Worm (Caenorhabditis elegans): Measurements from ENCODE around the gene scl-6.

The scl-6 gene

DNA sequence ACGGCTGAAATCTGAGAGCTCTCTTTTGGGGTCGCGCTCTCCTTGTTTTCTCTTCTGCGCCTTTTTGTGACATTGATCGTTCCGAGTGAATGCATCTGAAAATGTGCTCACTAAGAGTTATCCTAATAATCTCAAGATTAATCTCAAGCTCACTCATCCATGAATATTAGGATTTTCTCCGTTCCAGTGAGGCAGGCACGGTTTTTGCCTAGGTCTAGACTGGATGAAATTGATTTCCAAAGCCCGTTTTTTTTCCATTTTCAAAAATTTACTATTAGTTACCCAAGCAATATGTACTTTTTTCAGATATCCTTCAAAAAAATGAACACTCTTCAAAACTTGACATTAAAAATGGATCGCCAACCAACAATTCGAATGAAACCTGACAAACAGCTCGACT, 26.5 kb upstream of the scl-6 start, which contains the start of gene amt-2:
amt-2 (plus strand) TSS at position 301 of the 400 bp plus-strand sequence.
- TF ChIP-seq mml-1 (tag; optimal IDR thresholded peaks at IDR 0.05): no peak
- TF ChIP-seq unc-39 (tag; optimal IDR thresholded peaks at IDR 0.05): no peak
- no peak for TF ChIP-seq fkh-10 (GFP tag; optimal IDR thresholded peaks at IDR 0.05)
- no peak for TF ChIP-seq hmg-11 (tag; optimal IDR thresholded peaks at IDR 0.05)
- TF ChIP-seq nhr-237 (tag; optimal IDR thresholded peaks at IDR 0.05): no peak
- no peak for TF ChIP-seq lin-39 (tag; optimal IDR thresholded peaks at IDR 0.05)
- no peak for TF ChIP-seq pqm-1 (tag; optimal IDR thresholded peaks at IDR 0.05)
- TF ChIP-seq ceh-82 (tag; optimal IDR thresholded peaks at IDR 0.05): no peak
- no peak for TF ChIP-seq nfya-1 (tag; optimal IDR thresholded peaks at IDR 0.05; ENCODE audit: insufficient read depth)
- TF ChIP-seq nhr-67 (tag; optimal IDR thresholded peaks at IDR 0.05): no peak
- no peak for TF ChIP-seq lsy-12 (tag; optimal IDR thresholded peaks at IDR 0.05)
- TF ChIP-seq eor-1 (tag; optimal IDR thresholded peaks at IDR 0.05): no peak
- no peak for TF ChIP-seq tbx-2 (tag; optimal IDR thresholded peaks at IDR 0.05)
- no peak for TF ChIP-seq mdl-1 (tag; optimal IDR thresholded peaks at IDR 0.05)
- no peak for TF ChIP-seq nhr-77 (tag; optimal IDR thresholded peaks at IDR 0.05)
- TF ChIP-seq ceh-9 (tag; optimal IDR thresholded peaks at IDR 0.05): no peak

DNA sequence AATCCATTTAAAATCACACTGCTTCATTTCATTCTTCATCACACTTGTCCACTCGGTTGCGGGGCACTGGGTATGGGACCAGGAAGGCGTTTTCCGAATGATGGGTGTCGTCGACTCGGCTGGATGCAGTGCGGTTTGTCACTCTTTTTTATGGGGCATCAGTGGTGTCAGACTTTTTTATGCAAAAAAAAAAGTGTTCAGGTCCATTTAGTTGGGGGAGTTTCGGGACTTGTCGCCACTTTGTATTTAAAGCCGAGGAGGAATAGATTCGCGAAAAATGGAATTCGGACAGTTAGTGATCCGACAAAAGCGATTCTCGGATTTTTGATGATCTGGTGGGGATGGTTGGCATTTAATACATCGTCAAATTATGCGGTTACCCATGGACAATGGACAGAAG, 23.6 kb upstream of the scl-6 start:
- no peak for TF ChIP-seq nhr-237 (tag; optimal IDR thresholded peaks at IDR 0.05)

DNA sequence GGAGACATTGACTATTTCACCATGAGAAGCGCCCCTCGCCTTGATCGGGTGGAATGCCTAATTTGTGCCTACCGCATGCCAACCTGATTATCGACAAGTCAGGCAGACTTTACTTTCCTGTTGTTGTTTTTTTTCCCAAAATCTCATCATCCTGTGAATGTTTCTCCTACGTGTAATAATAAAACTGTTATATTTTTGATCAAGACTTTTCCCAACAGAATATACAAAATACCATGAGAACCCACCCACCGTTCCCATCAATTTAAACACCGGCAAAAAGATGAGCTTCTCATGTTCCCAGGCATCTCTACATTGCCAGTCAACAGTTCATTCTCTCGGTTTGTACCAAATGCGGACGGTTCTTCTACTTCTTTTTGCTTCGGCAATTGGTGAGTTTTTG, 21.7 kb upstream of the scl-6 start, which contains the start of gene scl-9:
scl-9 (plus strand) TSS at position 301 of the 400 bp plus-strand sequence.
- no peak for TF ChIP-seq mdl-1 (tag; optimal IDR thresholded peaks at IDR 0.05)
- no peak for TF ChIP-seq ceh-82 (tag; optimal IDR thresholded peaks at IDR 0.05)
- TF ChIP-seq aly-2 (tag; optimal IDR thresholded peaks at IDR 0.05): no peak
- TF ChIP-seq daf-12 (tag; optimal IDR thresholded peaks at IDR 0.05): no peak
- TF ChIP-seq nhr-25 (tag; optimal IDR thresholded peaks at IDR 0.05): no peak
- no peak for TF ChIP-seq nhr-12 (tag; optimal IDR thresholded peaks at IDR 0.05)
- TF ChIP-seq ztf-4 (tag; optimal IDR thresholded peaks at IDR 0.05): no peak
- TF ChIP-seq fkh-2 (tag; optimal IDR thresholded peaks at IDR 0.05): no peak
- TF ChIP-seq lin-39 (tag; optimal IDR thresholded peaks at IDR 0.05): no peak
- TF ChIP-seq egl-5 (tag; optimal IDR thresholded peaks at IDR 0.05): no peak
- no peak for TF ChIP-seq lsy-12 (tag; optimal IDR thresholded peaks at IDR 0.05)

DNA sequence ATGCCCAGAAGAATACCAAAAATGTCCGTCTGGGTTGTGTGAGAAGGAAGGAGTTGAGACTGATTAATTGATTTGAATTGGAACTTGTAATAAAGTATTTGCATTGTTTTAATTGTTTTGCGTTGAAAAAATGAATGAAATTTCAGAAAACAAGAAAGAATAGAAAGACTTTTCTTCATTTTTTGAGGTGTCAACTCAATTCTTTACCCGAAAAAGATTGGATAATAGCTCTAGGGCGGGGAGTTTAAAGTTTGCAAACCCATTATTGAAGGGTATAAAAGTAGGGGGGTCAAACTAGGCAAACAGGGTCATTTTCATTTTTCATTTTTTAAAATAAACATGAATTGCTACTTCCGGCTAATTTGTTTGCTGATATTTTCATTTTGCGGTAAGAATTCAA, 20.4 kb upstream of the scl-6 start, which contains the start of gene scl-10:
scl-10 (plus strand) TSS at position 301 of the 400 bp plus-strand sequence.
- no peak for TF ChIP-seq ztf-4 (tag; optimal IDR thresholded peaks at IDR 0.05)
- no peak for TF ChIP-seq pha-4 (tag; optimal IDR thresholded peaks at IDR 0.05)
- TF ChIP-seq ceh-28 (tag; optimal IDR thresholded peaks at IDR 0.05): no peak
- no peak for TF ChIP-seq skn-1 (tag; optimal IDR thresholded peaks at IDR 0.05)
- no peak for TF ChIP-seq nhr-11 (tag; optimal IDR thresholded peaks at IDR 0.05)
- no peak for TF ChIP-seq nfya-1 (tag; optimal IDR thresholded peaks at IDR 0.05; ENCODE audit: insufficient read depth)
- no peak for TF ChIP-seq elt-1 (tag; optimal IDR thresholded peaks at IDR 0.05)
- no peak for TF ChIP-seq sea-2 (GFP tag; optimal IDR thresholded peaks at IDR 0.05)
- no peak for TF ChIP-seq fkh-10 (GFP tag; optimal IDR thresholded peaks at IDR 0.05)
- TF ChIP-seq nhr-12 (tag; optimal IDR thresholded peaks at IDR 0.05): no peak
- TF ChIP-seq egl-27 (tag; optimal IDR thresholded peaks at IDR 0.05): no peak
- no peak for TF ChIP-seq ztf-11 (tag; optimal IDR thresholded peaks at IDR 0.05)
- TF ChIP-seq ama-1 (optimal IDR thresholded peaks at IDR 0.05): no peak
- TF ChIP-seq fkh-2 (tag; optimal IDR thresholded peaks at IDR 0.05): no peak
- no peak for TF ChIP-seq unc-62 (GFP tag; optimal IDR thresholded peaks at IDR 0.05)
- TF ChIP-seq lsy-12 (tag; optimal IDR thresholded peaks at IDR 0.05): no peak
- no peak for TF ChIP-seq nhr-28 (tag; optimal IDR thresholded peaks at IDR 0.05)
- TF ChIP-seq egl-5 (tag; optimal IDR thresholded peaks at IDR 0.05): no peak
- TF ChIP-seq daf-12 (tag; optimal IDR thresholded peaks at IDR 0.05): no peak

DNA sequence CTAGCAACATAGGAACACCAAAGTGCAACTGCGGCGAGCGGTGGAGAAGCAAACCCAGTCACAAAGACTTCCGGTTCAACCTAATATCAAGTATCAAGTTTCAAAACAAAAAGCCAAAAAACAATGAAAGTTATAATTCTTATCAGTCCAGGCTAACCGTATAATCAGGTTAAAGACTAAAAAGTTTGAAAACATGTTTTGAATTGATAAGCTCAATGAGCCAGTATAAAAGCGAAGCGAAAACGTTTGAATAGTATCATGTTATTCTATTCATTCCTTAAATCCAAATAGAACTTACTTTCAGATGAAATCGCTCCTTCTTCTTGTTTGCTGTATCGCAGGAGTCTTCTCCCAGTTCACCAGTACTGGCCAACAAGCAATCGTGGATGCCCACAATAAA, 17.5 kb upstream of the scl-6 start, which contains the start of gene scl-11:
scl-11 (plus strand) TSS at position 301 of the 400 bp plus-strand sequence.
- TF ChIP-seq nhr-77 (tag; optimal IDR thresholded peaks at IDR 0.05): no peak
- TF ChIP-seq nhr-76 (tag; optimal IDR thresholded peaks at IDR 0.05): no peak
- no peak for TF ChIP-seq elt-1 (tag; optimal IDR thresholded peaks at IDR 0.05)
- no peak for TF ChIP-seq nhr-11 (tag; optimal IDR thresholded peaks at IDR 0.05)
- no peak for TF ChIP-seq skn-1 (tag; optimal IDR thresholded peaks at IDR 0.05)
- no peak for TF ChIP-seq zag-1 (tag; optimal IDR thresholded peaks at IDR 0.05)
- no peak for TF ChIP-seq mml-1 (tag; optimal IDR thresholded peaks at IDR 0.05)
- TF ChIP-seq ama-1 (optimal IDR thresholded peaks at IDR 0.05): no peak
- TF ChIP-seq mdl-1 (tag; optimal IDR thresholded peaks at IDR 0.05): no peak
- TF ChIP-seq ceh-82 (tag; optimal IDR thresholded peaks at IDR 0.05): no peak
- TF ChIP-seq fos-1 (tag; optimal IDR thresholded peaks at IDR 0.05): no peak

All from whole organism, L3 larva.